Fruit fly (Drosophila melanogaster): ENCODE measurements around the gene Cmpk.
A peak's percentile ranks its signal among the peaks of the same experiment; 100 is the strongest.

Cmpk gene

dm6 chr3R:26008892-26009539, 46.2 kb downstream of the Cmpk start (continued):
- TF ChIP-seq CG6654 (GFP tag; optimal IDR thresholded peaks at IDR 0.05) (peak; percentile 72), psq (GFP tag; optimal IDR thresholded peaks at IDR 0.05) (peak; percentile 69), CG12104 (GFP tag; optimal IDR thresholded peaks at IDR 0.05) (peak; percentile 76), Rfx (GFP tag; IDR thresholded peaks at IDR 0.05) (peak; percentile 90), CG16863 (GFP tag; optimal IDR thresholded peaks at IDR 0.05) (peak; percentile 88), sob (GFP tag; IDR thresholded peaks at IDR 0.05) (peak; percentile 81), CkIIα-i1 (GFP tag; IDR thresholded peaks at IDR 0.05) (no peak), CG14965 (GFP tag; optimal IDR thresholded peaks at IDR 0.05; ENCODE audit: borderline replicate concordance) (peak; percentile 50), caup (GFP tag; optimal IDR thresholded peaks at IDR 0.05; ENCODE audit: severe bottlenecking) (peak; percentile 75), exex (tag; optimal IDR thresholded peaks at IDR 0.05) (peak; percentile 17), luna (GFP tag; optimal IDR thresholded peaks at IDR 0.05) (peak; percentile 55), cg (GFP tag; optimal IDR thresholded peaks at IDR 0.05) (peak; percentile 46), CG2889 (GFP tag; IDR thresholded peaks at IDR 0.05) (peak; percentile 44; the same call in 1 of the 3 replicates), CG31441 (GFP tag; IDR thresholded peaks at IDR 0.05) (peak; percentile 93), CG18764 (GFP tag; optimal IDR thresholded peaks at IDR 0.05) (peak; percentile 84), run (tag; optimal IDR thresholded peaks at IDR 0.05) (peak; percentile 70), cato (GFP tag; optimal IDR thresholded peaks at IDR 0.05; ENCODE audit: borderline replicate concordance) (peak; percentile 69), MTF-1 (GFP tag; optimal IDR thresholded peaks at IDR 0.05; ENCODE audit: borderline replicate concordance) (peak; percentile 52), Sox100B (GFP tag; optimal IDR thresholded peaks at IDR 0.05) (peak; percentile 89), chn (GFP tag; optimal IDR thresholded peaks at IDR 0.05) (peak; percentile 89), cwo (GFP tag; optimal IDR thresholded peaks at IDR 0.05) (peak; percentile 62), Dad (GFP tag; optimal IDR thresholded peaks at IDR 0.05) (peak; percentile 82), CG3407 (GFP tag; optimal IDR thresholded peaks at IDR 0.05) (peak; percentile 79), CG13624 (GFP tag; optimal IDR thresholded peaks at IDR 0.05) (peak; percentile 81), Adf1 (GFP tag; IDR thresholded peaks at IDR 0.05) (no peak), fd96Cb (tag; optimal IDR thresholded peaks at IDR 0.05) (peak; percentile 87), klu (GFP tag; IDR thresholded peaks at IDR 0.05) (peak; percentile 83), Hr3 (GFP tag; optimal IDR thresholded peaks at IDR 0.05) (peak; percentile 86), CG6254 (GFP tag; optimal IDR thresholded peaks at IDR 0.05) (peak; percentile 79), CG3838 (GFP tag; optimal IDR thresholded peaks at IDR 0.05) (peak; percentile 55), tx (GFP tag; optimal IDR thresholded peaks at IDR 0.05) (peak; percentile 87), Dip3 (GFP tag; optimal IDR thresholded peaks at IDR 0.05) (peak; percentile 84), Hr39 (optimal IDR thresholded peaks at IDR 0.05) (no peak), lbe (GFP tag; optimal IDR thresholded peaks at IDR 0.05) (peak; percentile 95), Ssrp (tag; optimal IDR thresholded peaks at IDR 0.05) (peak; percentile 86), Antp (GFP tag; optimal IDR thresholded peaks at IDR 0.05) (peak; percentile 74), GATAe (GFP tag; conservative IDR thresholded peaks at IDR 0.05) (no peak), bab2 (GFP tag; optimal IDR thresholded peaks at IDR 0.05) (peak; percentile 88), CG2712 (tag; optimal IDR thresholded peaks at IDR 0.05) (peak; percentile 95)

All from whole organism, embryonic.